Worm (Caenorhabditis elegans) whole organism, midembryonic: ENCODE results near the gene W03B1.9.

ENCODE experiments used
- ztf-23 ChIP-seq: fragments of 200-800 bp; sonication (Bioruptor generic); IDR thresholded peaks from 2 replicates; pipeline ENCODE4 v1.3.6; 2022; ENCODE audit warnings: missing genetic modification reagents, missing genetic modification characterization, missing compliant biosample characterization
- ztf-29 ChIP-seq: fragments of 200-800 bp; sonication (Bioruptor generic); IDR thresholded peaks from 2 replicates; pipeline ENCODE4 v1.3.6; 2022; ENCODE audit warnings: missing genetic modification reagents, missing genetic modification characterization, missing compliant biosample characterization

- TF ChIP-seq ztf-23 (no peak), ztf-29 (GFP tag; lab: Robert Waterston, UW) (no peak)
Observed at ce11 chrIV:4357296-4357695, 517 bp upstream of the W03B1.9 start, which contains the start of gene sars-2.
